Fruit fly (Drosophila melanogaster) whole organism, embryonic: ENCODE data around the gene CG10700.
A peak's percentile ranks its signal among the peaks of the same experiment; 100 is the strongest.

Experiments used
- Adf1 ChIP-seq: fragments of 200-800 bp; sonication (Bioruptor generic); IDR thresholded peaks from 2 replicates; pipeline ENCODE4 v1.3.6; 2022; ENCODE audit warnings: missing biosample characterization, missing genetic modification characterization
- B-H2 ChIP-seq: fragments of 200-800 bp; sonication (Bioruptor generic); optimal IDR thresholded peaks from 2 replicates; lab custom pipeline; 2018; ENCODE audit warnings: missing biosample characterization, mild to moderate bottlenecking, missing genetic modification characterization
- CG10366 ChIP-seq: fragments of 200-800 bp; sonication (Bioruptor generic); IDR thresholded peaks from 2 replicates; pipeline ENCODE4 v1.3.6; 2022; ENCODE audit warnings: missing biosample characterization, missing genetic modification characterization
- CG11093 ChIP-seq: fragments of 200-800 bp; sonication (Bioruptor generic); IDR thresholded peaks from 3 replicates; pipeline ENCODE4 v1.3.6; 2022; ENCODE audit warnings: missing biosample characterization, missing genetic modification characterization
- CG11247 ChIP-seq: fragments of 200-800 bp; sonication (Bioruptor generic); IDR thresholded peaks from 2 replicates; pipeline ENCODE4 v1.3.6; 2022; ENCODE audit warnings: missing biosample characterization, missing genetic modification characterization
- CG11504 ChIP-seq: fragments of 200-800 bp; sonication (Bioruptor generic); optimal IDR thresholded peaks from 3 replicates; lab custom pipeline; 2019; ENCODE audit warnings: missing biosample characterization, mild to moderate bottlenecking, missing genetic modification characterization, moderate library complexity
- CG12391 ChIP-seq: fragments of 200-800 bp; sonication (Bioruptor generic); optimal IDR thresholded peaks from 3 replicates; lab custom pipeline; 2018; ENCODE audit warnings: missing biosample characterization, mild to moderate bottlenecking, missing genetic modification characterization, moderate library complexity
- CG12769 ChIP-seq: fragments of 200-800 bp; sonication (Bioruptor generic); optimal IDR thresholded peaks from 2 replicates; lab custom pipeline; 2019; ENCODE audit warnings: missing biosample characterization, mild to moderate bottlenecking, missing genetic modification characterization, moderate library complexity
- CG16779 ChIP-seq: fragments of 200-800 bp; sonication (Bioruptor generic); IDR thresholded peaks from 2 replicates; pipeline ENCODE4 v1.3.6; 2022; ENCODE audit warnings: missing biosample characterization, missing genetic modification characterization
- CG16813 ChIP-seq: fragments of 200-800 bp; sonication (Bioruptor generic); IDR thresholded peaks from 3 replicates; pipeline ENCODE4 v1.3.6; 2022; ENCODE audit warnings: missing biosample characterization, missing genetic modification characterization; ENCODE audit not compliant: partially characterized antibody
- CG2120 ChIP-seq: fragments of 200-800 bp; sonication (Bioruptor generic); optimal IDR thresholded peaks from 3 replicates; lab custom pipeline; 2016; ENCODE audit warnings: missing biosample characterization, missing genetic modification characterization
- CG2199 ChIP-seq: fragments of 200-800 bp; sonication (Bioruptor generic); IDR thresholded peaks from 3 replicates; pipeline ENCODE4 v1.3.6; 2022; ENCODE audit warnings: missing biosample characterization, missing genetic modification characterization
- CG2712 ChIP-seq: fragments of 200-800 bp; optimal IDR thresholded peaks from 3 replicates; lab custom pipeline; 2019; ENCODE audit warnings: missing biosample characterization, mild to moderate bottlenecking, missing genetic modification characterization, moderate library complexity
- CG30431 ChIP-seq: fragments of 200-800 bp; sonication (Bioruptor generic); optimal IDR thresholded peaks from 2 replicates; lab custom pipeline; 2017; ENCODE audit warnings: missing biosample characterization, missing genetic modification characterization
- CG4282 ChIP-seq: fragments of 200-800 bp; sonication (Bioruptor generic); optimal IDR thresholded peaks from 2 replicates; lab custom pipeline; 2016; ENCODE audit warnings: missing biosample characterization, missing genetic modification characterization
- CG7556 ChIP-seq: fragments of 200-800 bp; sonication (Bioruptor generic); optimal IDR thresholded peaks from 2 replicates; lab custom pipeline; 2017; ENCODE audit warnings: missing biosample characterization, mild to moderate bottlenecking, missing genetic modification characterization
- CG8281 ChIP-seq: fragments of 200-800 bp; sonication (Bioruptor generic); optimal IDR thresholded peaks from 2 replicates; lab custom pipeline; 2018; ENCODE audit warnings: missing biosample characterization, mild to moderate bottlenecking, missing genetic modification characterization, moderate library complexity
- CG9437 ChIP-seq: fragments of 200-800 bp; sonication (Bioruptor generic); optimal IDR thresholded peaks from 2 replicates; lab custom pipeline; 2018; ENCODE audit warnings: missing biosample characterization, mild to moderate bottlenecking, missing genetic modification characterization
- CG9609 ChIP-seq: fragments of 200-800 bp; sonication (Bioruptor generic); optimal IDR thresholded peaks from 3 replicates; lab custom pipeline; 2016; ENCODE audit warnings: missing biosample characterization, missing genetic modification characterization
- CG9876 ChIP-seq: fragments of 200-800 bp; sonication (Bioruptor generic); optimal IDR thresholded peaks from 2 replicates; lab custom pipeline; 2016; ENCODE audit warnings: missing biosample characterization, missing genetic modification characterization
- Dip2 ChIP-seq: fragments of 200-800 bp; sonication (Bioruptor generic); IDR thresholded peaks from 2 replicates; pipeline ENCODE4 v1.3.6; 2022; ENCODE audit warnings: missing biosample characterization, missing genetic modification characterization
- Hr51 ChIP-seq, 2 experiments: fragments of 200-800 bp; sonication (Bioruptor generic); optimal IDR thresholded peaks; 2 replicates in 1 of 2; 3 replicates in 1 of 2; lab custom pipeline; 2016 to 2018; ENCODE audit warnings: missing biosample characterization in 2 of 2, missing genetic modification characterization in 2 of 2, mild to moderate bottlenecking in 1 of 2, moderate library complexity in 1 of 2
- MESR4 ChIP-seq: fragments of 200-800 bp; sonication (Bioruptor generic); optimal IDR thresholded peaks from 2 replicates; lab custom pipeline; 2018; ENCODE audit warnings: missing biosample characterization, mild to moderate bottlenecking, missing genetic modification characterization, moderate library complexity
- Med ChIP-seq: fragments of 200-800 bp; sonication (Bioruptor generic); peaks from one replicate; lab custom pipeline; 2016; ENCODE audit warnings: missing biosample characterization, missing genetic modification characterization, mild to moderate bottlenecking, inconsistent platforms, moderate library complexity
- Oli ChIP-seq: fragments of 200-800 bp; sonication (Bioruptor generic); optimal IDR thresholded peaks from 2 replicates; lab custom pipeline; 2018; ENCODE audit warnings: missing biosample characterization, mild to moderate bottlenecking, missing genetic modification characterization, moderate library complexity
- aop ChIP-seq: fragments of 200-800 bp; sonication (Bioruptor generic); IDR thresholded peaks from 2 replicates; pipeline ENCODE4 v1.3.6; 2022; ENCODE audit warnings: missing biosample characterization, missing genetic modification characterization
- az2 ChIP-seq: fragments of 200-800 bp; sonication (Bioruptor generic); optimal IDR thresholded peaks from 3 replicates; lab custom pipeline; 2016; ENCODE audit warnings: missing biosample characterization, missing genetic modification characterization
- croc ChIP-seq: fragments of 200-800 bp; sonication (Bioruptor generic); conservative IDR thresholded peaks from 3 replicates; pipeline ENCODE4 v1.3.6; 2022; ENCODE audit warnings: missing biosample characterization, missing genetic modification characterization
- dysf ChIP-seq: fragments of 200-800 bp; sonication (Bioruptor generic); IDR thresholded peaks from 3 replicates; pipeline ENCODE4 v1.3.6; 2022; ENCODE audit warnings: missing biosample characterization, missing genetic modification characterization
- ftz-f1 ChIP-seq: fragments of 200-800 bp; sonication (Bioruptor generic); optimal IDR thresholded peaks from 2 replicates; lab custom pipeline; 2016; ENCODE audit warnings: missing biosample characterization, missing genetic modification characterization
- grn ChIP-seq: fragments of 200-800 bp; sonication (Bioruptor generic); optimal IDR thresholded peaks from 3 replicates; lab custom pipeline; 2017; ENCODE audit warnings: missing biosample characterization, missing genetic modification characterization
- hth ChIP-seq: fragments of >200 bp; optimal IDR thresholded peaks from 2 replicates; lab custom pipeline; 2017; ENCODE audit warnings: inconsistent platforms
- lmd ChIP-seq: fragments of 200-800 bp; sonication (Bioruptor generic); IDR thresholded peaks from 2 replicates; pipeline ENCODE4 v1.3.6; 2022; ENCODE audit warnings: missing biosample characterization, missing genetic modification characterization
- oc ChIP-seq: fragments of 200-800 bp; sonication (Bioruptor generic); optimal IDR thresholded peaks from 2 replicates; lab custom pipeline; 2018; ENCODE audit warnings: missing biosample characterization, mild to moderate bottlenecking, missing genetic modification characterization, moderate library complexity
- row ChIP-seq: fragments of 200-800 bp; sonication (Bioruptor generic); IDR thresholded peaks from 3 replicates; pipeline ENCODE4 v1.3.6; 2022; ENCODE audit warnings: missing biosample characterization, missing genetic modification characterization
- sd ChIP-seq: fragments of 200-800 bp; sonication (Bioruptor generic); optimal IDR thresholded peaks from 3 replicates; lab custom pipeline; 2018; ENCODE audit warnings: missing biosample characterization, mild to moderate bottlenecking, missing genetic modification characterization, moderate library complexity
- slbo ChIP-seq: fragments of 200-800 bp; sonication (Bioruptor generic); IDR thresholded peaks from 2 replicates; pipeline ENCODE4 v1.3.6; 2022; ENCODE audit warnings: missing biosample characterization, missing genetic modification characterization
- slou ChIP-seq: fragments of 200-800 bp; sonication (Bioruptor generic); optimal IDR thresholded peaks from 3 replicates; lab custom pipeline; 2016; ENCODE audit warnings: missing biosample characterization, missing genetic modification characterization
- stc ChIP-seq: fragments of 200-800 bp; sonication (Bioruptor generic); IDR thresholded peaks from 2 replicates; pipeline ENCODE4 v1.3.6; 2022; ENCODE audit warnings: missing biosample characterization, missing genetic modification characterization
- wek ChIP-seq: fragments of 200-800 bp; sonication (Bioruptor generic); optimal IDR thresholded peaks from 3 replicates; lab custom pipeline; 2018; ENCODE audit warnings: missing biosample characterization, mild to moderate bottlenecking, missing genetic modification characterization, moderate library complexity
- zen ChIP-seq: fragments of 200-800 bp; sonication (Bioruptor generic); optimal IDR thresholded peaks from 3 replicates; lab custom pipeline; 2018; ENCODE audit warnings: missing biosample characterization, mild to moderate bottlenecking, missing genetic modification characterization, moderate library complexity
- zfh2 ChIP-seq: fragments of 200-800 bp; sonication (Bioruptor generic); optimal IDR thresholded peaks from 2 replicates; lab custom pipeline; 2016; ENCODE audit warnings: missing biosample characterization, missing genetic modification characterization

The CG10700 gene

DNA sequence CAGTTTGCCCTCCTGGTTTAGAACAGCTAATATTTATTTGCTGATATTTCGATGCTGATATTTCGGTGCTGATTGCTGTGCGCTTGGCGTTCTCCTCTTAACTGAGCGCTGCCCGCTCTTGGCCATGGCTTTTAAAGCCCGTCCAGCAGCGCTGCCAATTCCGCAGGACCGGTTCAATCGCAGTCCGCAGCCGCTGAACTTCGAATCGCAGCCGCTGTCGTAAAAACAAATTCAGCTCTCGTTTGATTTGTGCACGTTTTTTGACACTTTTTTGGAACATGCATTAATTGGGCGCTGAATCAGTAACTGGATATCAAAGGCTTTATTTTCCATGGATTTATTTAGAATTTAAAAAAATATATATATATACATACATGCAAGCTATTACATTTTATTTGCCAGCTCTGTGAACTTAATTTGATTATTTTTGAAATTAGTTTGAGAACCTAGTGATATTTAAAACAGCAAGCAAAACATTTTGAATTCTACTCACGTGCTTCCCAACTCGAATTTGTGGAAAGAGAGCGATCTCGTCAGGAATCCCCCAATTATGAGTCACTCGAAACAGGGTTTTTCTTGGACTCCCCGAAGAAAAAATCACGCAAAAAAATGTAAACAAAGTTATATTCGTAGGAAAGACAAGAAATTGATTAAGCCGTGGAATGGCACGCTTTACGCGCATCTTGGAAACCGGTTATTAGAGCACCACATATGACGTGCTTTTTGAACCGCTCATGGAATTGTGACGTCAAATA is 41.5 kb upstream of the CG10700 start, which contains the start of gene Ddc (continued):
- TF ChIP-seq CG11093 (no peak), Hr51 (GFP tag; optimal IDR thresholded peaks at IDR 0.05; lab: Kevin White, UChicago) (no peak), CG12391 (no peak), dysf (GFP tag; lab: Robert Waterston, UW) (no peak), row (GFP tag; lab: Robert Waterston, UW) (no peak), CG16779 (0 out of 2 replicates have a peak, but pooled peaks have one; percentile 15), B-H2 (GFP tag; lab: Kevin White, UChicago) (no peak), stc (GFP tag; lab: Robert Waterston, UW) (no peak), CG8281 (tag; lab: Kevin White, UChicago) (no peak), CG11247 (GFP tag; lab: Robert Waterston, UW) (0 out of 2 replicates have a peak, but pooled peaks have one; percentile 28), CG10366 (GFP tag; lab: Robert Waterston, UW) (no peak), sd (peak; percentile 11), CG4282 (GFP tag; lab: Kevin White, UChicago) (no peak), CG30431 (GFP tag; lab: Kevin White, UChicago) (no peak), Adf1 (peak; percentile 76), CG2120 (GFP tag; lab: Kevin White, UChicago) (no peak), CG9437 (no peak), ftz-f1 (GFP tag; lab: Kevin White, UChicago) (no peak), slbo (peak; percentile 25; the same call in 1 of the 2 replicates), CG9609 (GFP tag; lab: Kevin White, UChicago) (no peak), CG7556 (GFP tag; lab: Kevin White, UChicago) (no peak), hth (lab: Kevin White, UChicago) (no peak), CG2199 (GFP tag; lab: Robert Waterston, UW) (no peak), zen (tag; lab: Kevin White, UChicago) (no peak), grn (no peak), lmd (GFP tag; lab: Robert Waterston, UW) (peak; percentile 12; the same call in 1 of the 2 replicates), MESR4 (GFP tag; lab: Kevin White, UChicago) (no peak), aop (GFP tag; lab: Robert Waterston, UW) (no peak), croc (GFP tag; lab: Robert Waterston, UW) (no peak), oc (tag; lab: Kevin White, UChicago) (no peak), Dip2 (GFP tag; lab: Robert Waterston, UW) (no peak), CG9876 (no peak), zfh2 (GFP tag; lab: Kevin White, UChicago) (no peak), Oli (tag; lab: Kevin White, UChicago) (no peak), Med (GFP tag; lab: Kevin White, UChicago) (peak; percentile 15), CG12769 (peak; percentile 18), az2 (GFP tag; lab: Kevin White, UChicago) (no peak), CG2712 (tag; lab: Kevin White, UChicago) (no peak), wek (GFP tag; lab: Kevin White, UChicago) (no peak), CG16813 (GFP tag; lab: Robert Waterston, UW) (no peak), CG11504 (tag; lab: Kevin White, UChicago) (no peak), slou (GFP tag; lab: Kevin White, UChicago) (no peak)
